Worm (Caenorhabditis elegans) whole organism, young adult: ENCODE data around the gene ifbp-1.
A peak's percentile ranks its signal among the peaks of the same experiment; 100 is the strongest.

Experiments
- B0261.1 ChIP-seq: sonication (generic microtip); optimal IDR thresholded peaks from 2 replicates; lab custom pipeline; 2016; ENCODE audit warnings: mild to moderate bottlenecking, missing genetic modification characterization, moderate library complexity, missing compliant biosample characterization
- F33H1.4 ChIP-seq: fragments of 200-800 bp; sonication (Bioruptor generic); IDR thresholded peaks from 2 replicates; pipeline ENCODE4 v1.3.6; 2022; ENCODE audit warnings: missing genetic modification reagents, missing genetic modification characterization, missing compliant biosample characterization
- F37B4.10 ChIP-seq: fragments of 200-800 bp; sonication (Bioruptor generic); IDR thresholded peaks from 2 replicates; pipeline ENCODE4 v1.3.6; 2022; ENCODE audit warnings: missing genetic modification characterization, missing compliant biosample characterization
- K11D2.4 ChIP-seq: fragments of 200-800 bp; sonication (Bioruptor generic); IDR thresholded peaks from 2 replicates; pipeline ENCODE4 v1.3.6; 2022; ENCODE audit warnings: missing genetic modification reagents, missing genetic modification characterization, missing compliant biosample characterization
- T07F8.4 ChIP-seq: sonication (generic microtip); optimal IDR thresholded peaks from 2 replicates; lab custom pipeline; 2016; ENCODE audit warnings: mild to moderate bottlenecking, missing genetic modification characterization, moderate library complexity, missing compliant biosample characterization
- T26A5.8 ChIP-seq: sonication (generic microtip); optimal IDR thresholded peaks from 2 replicates; lab custom pipeline; 2016; ENCODE audit warnings: missing genetic modification characterization, missing compliant biosample characterization
- Y79H2A.3 ChIP-seq: fragments of 200-800 bp; sonication (Bioruptor generic); conservative IDR thresholded peaks from 2 replicates; pipeline ENCODE4 v1.3.6; 2022; ENCODE audit warnings: missing genetic modification reagents, missing genetic modification characterization, missing compliant biosample characterization
- Y95B8A.8 ChIP-seq: fragments of 200-800 bp; sonication (Bioruptor generic); IDR thresholded peaks from 2 replicates; pipeline ENCODE4 v1.3.6; 2022; ENCODE audit warnings: missing genetic modification reagents, missing genetic modification characterization, missing compliant biosample characterization
- akir-1 ChIP-seq: fragments of 200-800 bp; sonication (Bioruptor generic); optimal IDR thresholded peaks from 2 replicates; lab custom pipeline; 2018; ENCODE audit warnings: mild to moderate bottlenecking, missing genetic modification characterization, moderate library complexity, missing compliant biosample characterization
- ama-1 ChIP-seq, 3 experiments: fragments of 150-350 bp in 1 of 3; sonication (generic microtip) in 2 of 3; optimal IDR thresholded peaks; 2 replicates each; lab custom pipeline; 2014 to 2018; ENCODE audit warnings: missing biosample characterization in 2 of 3, missing genetic modification characterization in 2 of 3, missing genetic modification reagents in 2 of 3
- aptf-2 ChIP-seq: fragments of 200-800 bp; sonication (Bioruptor generic); conservative IDR thresholded peaks from 2 replicates; pipeline ENCODE4 v1.3.6; 2022; ENCODE audit warnings: missing genetic modification reagents, missing genetic modification characterization, missing compliant biosample characterization
- aptf-3 ChIP-seq: fragments of 200-800 bp; sonication (Bioruptor generic); IDR thresholded peaks from 2 replicates; pipeline ENCODE4 v1.3.6; 2022; ENCODE audit warnings: missing genetic modification characterization, missing compliant biosample characterization
- attf-5 ChIP-seq: fragments of 200-800 bp; sonication (Bioruptor generic); optimal IDR thresholded peaks from 2 replicates; lab custom pipeline; 2018; ENCODE audit warnings: mild to moderate bottlenecking, missing genetic modification characterization, missing compliant biosample characterization
- ceh-100 ChIP-seq: fragments of 200-800 bp; sonication (Bioruptor generic); IDR thresholded peaks from 2 replicates; pipeline ENCODE4 v1.3.6; 2022; ENCODE audit warnings: missing genetic modification reagents, missing genetic modification characterization, missing compliant biosample characterization
- die-1 ChIP-seq: sonication (generic microtip); optimal IDR thresholded peaks from 2 replicates; lab custom pipeline; 2016; ENCODE audit warnings: missing genotype, mild to moderate bottlenecking, missing genetic modification characterization, missing compliant biosample characterization
- egl-18 ChIP-seq: fragments of 200-800 bp; sonication (Bioruptor generic); IDR thresholded peaks from 2 replicates; pipeline ENCODE4 v1.3.6; 2022; ENCODE audit warnings: missing genetic modification reagents, missing genetic modification characterization, missing compliant biosample characterization
- egrh-3 ChIP-seq: fragments of 200-800 bp; sonication (Bioruptor generic); IDR thresholded peaks from 2 replicates; pipeline ENCODE4 v1.3.6; 2022; ENCODE audit warnings: missing genetic modification reagents, missing genetic modification characterization, missing compliant biosample characterization
- ekl-4 ChIP-seq: fragments of 200-800 bp; sonication (Bioruptor generic); IDR thresholded peaks from 2 replicates; pipeline ENCODE4 v1.3.6; 2022; ENCODE audit warnings: missing genetic modification reagents, missing genetic modification characterization, missing compliant biosample characterization
- gei-17 ChIP-seq: fragments of 200-800 bp; sonication (Bioruptor generic); optimal IDR thresholded peaks from 2 replicates; lab custom pipeline; 2018; ENCODE audit warnings: mild to moderate bottlenecking, missing genetic modification characterization, missing compliant biosample characterization
- hrde-1 ChIP-seq: sonication (generic microtip); optimal IDR thresholded peaks from 2 replicates; lab custom pipeline; 2016; ENCODE audit warnings: missing genetic modification characterization, mild to moderate bottlenecking, missing compliant biosample characterization, moderate library complexity, missing genotype, missing genetic modification reagents, borderline replicate concordance
- lag-1 ChIP-seq: fragments of 200-800 bp; sonication (Bioruptor generic); IDR thresholded peaks from 2 replicates; pipeline ENCODE4 v1.3.6; 2022; ENCODE audit warnings: missing genetic modification reagents, missing genetic modification characterization, missing compliant biosample characterization
- lin-35 ChIP-seq, 3 experiments: fragments of 150-350 bp in 2 of 3; sonication (generic microtip) in 1 of 3; optimal IDR thresholded peaks; 2 replicates each; lab custom pipeline; 2014 to 2018; ENCODE audit warnings: missing biosample characterization in 3 of 3, missing genetic modification characterization in 3 of 3, missing genetic modification reagents in 3 of 3
- lsl-1 ChIP-seq: fragments of 200-800 bp; sonication (Bioruptor generic); optimal IDR thresholded peaks from 2 replicates; lab custom pipeline; 2018; ENCODE audit warnings: mild to moderate bottlenecking, missing genetic modification characterization, moderate library complexity, missing compliant biosample characterization
- lsy-27 ChIP-seq: sonication (generic microtip); optimal IDR thresholded peaks from 2 replicates; lab custom pipeline; 2017; ENCODE audit warnings: missing genetic modification characterization, mild to moderate bottlenecking, missing compliant biosample characterization, antibody characterized with exemption, missing genotype, borderline replicate concordance; ENCODE audit not compliant: insufficient read depth
- madf-8 ChIP-seq: fragments of 200-800 bp; sonication (Bioruptor generic); conservative IDR thresholded peaks from 2 replicates; pipeline ENCODE4 v1.3.6; 2022; ENCODE audit warnings: missing genetic modification reagents, missing genetic modification characterization, missing compliant biosample characterization
- mes-4 ChIP-seq: sonication (generic microtip); optimal IDR thresholded peaks from 2 replicates; lab custom pipeline; 2016; ENCODE audit warnings: missing genotype, missing genetic modification characterization, missing compliant biosample characterization
- nhr-27 ChIP-seq: fragments of 200-800 bp; sonication (Bioruptor generic); optimal IDR thresholded peaks from 2 replicates; lab custom pipeline; 2018; ENCODE audit warnings: mild to moderate bottlenecking, missing genetic modification characterization, moderate library complexity, missing compliant biosample characterization
- pbrm-1 ChIP-seq: fragments of 200-800 bp; sonication (Bioruptor generic); IDR thresholded peaks from 2 replicates; pipeline ENCODE4 v1.3.6; 2022; ENCODE audit warnings: missing genetic modification reagents, missing genetic modification characterization, missing compliant biosample characterization
- rcor-1 ChIP-seq: fragments of 200-800 bp; sonication (Bioruptor generic); IDR thresholded peaks from 2 replicates; pipeline ENCODE4 v1.3.6; 2022; ENCODE audit warnings: missing genetic modification reagents, missing genetic modification characterization, missing compliant biosample characterization
- rec-8 ChIP-seq, 2 experiments: sonication (generic microtip); optimal IDR thresholded peaks; 2 replicates each; lab custom pipeline; 2016; ENCODE audit warnings: mild to moderate bottlenecking in 2 of 2, missing genetic modification characterization in 2 of 2, missing genetic modification reagents in 2 of 2, missing genotype in 2 of 2, missing biosample characterization in 1 of 2, missing compliant biosample characterization in 1 of 2, moderate library complexity in 1 of 2
- rpc-1 ChIP-seq, 2 experiments: fragments of 150-350 bp in 1 of 2; sonication (generic microtip) in 1 of 2; optimal IDR thresholded peaks; 2 replicates each; lab custom pipeline; 2014 to 2018; ENCODE audit warnings: missing biosample characterization in 1 of 2, missing genetic modification characterization in 1 of 2, missing genetic modification reagents in 1 of 2, missing genotype in 1 of 2
- somi-1 ChIP-seq: fragments of 200-800 bp; sonication (Bioruptor generic); optimal IDR thresholded peaks from 2 replicates; lab custom pipeline; 2018; ENCODE audit warnings: mild to moderate bottlenecking, missing genetic modification characterization, missing compliant biosample characterization
- sptf-2 ChIP-seq: fragments of 200-800 bp; sonication (Bioruptor generic); optimal IDR thresholded peaks from 2 replicates; lab custom pipeline; 2018; ENCODE audit warnings: mild to moderate bottlenecking, missing genetic modification characterization, missing compliant biosample characterization
- tbx-9 ChIP-seq: sonication (generic microtip); optimal IDR thresholded peaks from 2 replicates; lab custom pipeline; 2016; ENCODE audit warnings: borderline replicate concordance, missing genetic modification characterization, inconsistent platforms, missing compliant biosample characterization
- tlf-1 ChIP-seq: fragments of 200-800 bp; sonication (Bioruptor generic); optimal IDR thresholded peaks from 2 replicates; lab custom pipeline; 2018; ENCODE audit warnings: mild to moderate bottlenecking, missing genetic modification characterization, missing compliant biosample characterization
- unc-130 ChIP-seq: sonication (generic microtip); optimal IDR thresholded peaks from 2 replicates; lab custom pipeline; 2016; ENCODE audit warnings: missing genetic modification reagents, missing genetic modification characterization, missing compliant biosample characterization
- unc-62 ChIP-seq: fragments of 150-350 bp; optimal IDR thresholded peaks from 2 replicates; lab custom pipeline; 2014; ENCODE audit warnings: missing biosample characterization, missing genetic modification reagents, missing genetic modification characterization
- ztf-22 ChIP-seq: fragments of 200-800 bp; sonication (Bioruptor generic); optimal IDR thresholded peaks from 2 replicates; lab custom pipeline; 2018; ENCODE audit warnings: mild to moderate bottlenecking, missing genetic modification characterization, moderate library complexity, missing compliant biosample characterization
- ztf-25 ChIP-seq: fragments of 200-800 bp; sonication (Bioruptor generic); IDR thresholded peaks from 2 replicates; pipeline ENCODE4 v1.3.6; 2022; ENCODE audit warnings: missing genetic modification reagents, missing genetic modification characterization, missing compliant biosample characterization

The ifbp-1 gene

DNA sequence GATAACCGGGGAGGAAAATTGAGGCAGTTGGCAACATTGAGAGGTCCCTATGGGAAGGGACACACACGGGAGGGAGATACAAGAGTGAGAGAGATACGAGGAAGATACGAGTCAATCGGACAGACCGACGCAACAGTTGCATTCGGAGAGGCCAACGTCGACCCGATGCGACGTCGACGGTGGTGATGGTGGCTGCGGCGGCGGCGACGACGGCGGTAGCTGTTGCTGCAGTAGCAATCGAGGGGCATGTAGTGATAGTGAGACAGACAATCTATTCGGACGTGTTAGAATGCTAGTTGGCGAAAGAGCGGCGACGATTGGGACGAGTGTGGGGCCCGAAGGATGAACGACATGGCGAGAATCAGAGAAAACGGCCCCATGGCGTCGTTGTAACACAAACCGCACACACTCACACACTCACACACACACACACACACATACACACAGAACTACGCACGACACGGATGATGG lies 13.3 kb upstream of the ifbp-1 start (continued):
- no peak for TF ChIP-seq ztf-22 (GFP tag; lab: Kevin White, UChicago)
- no peak for TF ChIP-seq ekl-4 (GFP tag; lab: Robert Waterston, UW)
- TF ChIP-seq Y79H2A.3 (GFP tag; lab: Robert Waterston, UW): no peak
- no peak for TF ChIP-seq B0261.1 (tag; lab: Kevin White, UChicago)
- TF ChIP-seq akir-1 (GFP tag; lab: Kevin White, UChicago): no peak
- no peak for TF ChIP-seq ceh-100 (GFP tag; lab: Robert Waterston, UW)
- TF ChIP-seq aptf-2 (GFP tag; lab: Robert Waterston, UW): no peak
- TF ChIP-seq madf-8 (GFP tag; lab: Robert Waterston, UW): no peak
- no peak for TF ChIP-seq rec-8 (tag; optimal IDR thresholded peaks at IDR 0.05; lab: Kevin White, UChicago)
- TF ChIP-seq lag-1 (GFP tag; lab: Robert Waterston, UW): no peak
- no peak for TF ChIP-seq tlf-1 (GFP tag; lab: Kevin White, UChicago)
- TF ChIP-seq T26A5.8 (tag; lab: Kevin White, UChicago): no peak
- no peak for TF ChIP-seq pbrm-1 (GFP tag; lab: Robert Waterston, UW)
- no peak for TF ChIP-seq T07F8.4
- no peak for TF ChIP-seq sptf-2
- TF ChIP-seq hrde-1 (tag; lab: Kevin White, UChicago): no peak
- TF ChIP-seq tbx-9 (tag; lab: Kevin White, UChicago): no peak
- TF ChIP-seq mes-4 (tag; lab: Kevin White, UChicago): no peak
- no peak for TF ChIP-seq unc-62 (GFP tag; lab: Kevin White, UChicago)
- TF ChIP-seq attf-5 (GFP tag; lab: Kevin White, UChicago): no peak
- no peak for TF ChIP-seq F33H1.4 (GFP tag; lab: Robert Waterston, UW)
- no peak for TF ChIP-seq aptf-3
- no peak for TF ChIP-seq egl-18 (GFP tag; lab: Robert Waterston, UW)
- TF ChIP-seq egrh-3 (GFP tag; lab: Robert Waterston, UW): peak; percentile 16; the same call in 1 of the 2 replicates
- no peak for TF ChIP-seq Y95B8A.8 (GFP tag; lab: Robert Waterston, UW)
- no peak for TF ChIP-seq gei-17 (GFP tag; lab: Kevin White, UChicago)
- TF ChIP-seq F37B4.10 (GFP tag; lab: Robert Waterston, UW): no peak
- TF ChIP-seq lsy-27: no peak
- no peak for TF ChIP-seq die-1
- no peak for TF ChIP-seq lsl-1

DNA sequence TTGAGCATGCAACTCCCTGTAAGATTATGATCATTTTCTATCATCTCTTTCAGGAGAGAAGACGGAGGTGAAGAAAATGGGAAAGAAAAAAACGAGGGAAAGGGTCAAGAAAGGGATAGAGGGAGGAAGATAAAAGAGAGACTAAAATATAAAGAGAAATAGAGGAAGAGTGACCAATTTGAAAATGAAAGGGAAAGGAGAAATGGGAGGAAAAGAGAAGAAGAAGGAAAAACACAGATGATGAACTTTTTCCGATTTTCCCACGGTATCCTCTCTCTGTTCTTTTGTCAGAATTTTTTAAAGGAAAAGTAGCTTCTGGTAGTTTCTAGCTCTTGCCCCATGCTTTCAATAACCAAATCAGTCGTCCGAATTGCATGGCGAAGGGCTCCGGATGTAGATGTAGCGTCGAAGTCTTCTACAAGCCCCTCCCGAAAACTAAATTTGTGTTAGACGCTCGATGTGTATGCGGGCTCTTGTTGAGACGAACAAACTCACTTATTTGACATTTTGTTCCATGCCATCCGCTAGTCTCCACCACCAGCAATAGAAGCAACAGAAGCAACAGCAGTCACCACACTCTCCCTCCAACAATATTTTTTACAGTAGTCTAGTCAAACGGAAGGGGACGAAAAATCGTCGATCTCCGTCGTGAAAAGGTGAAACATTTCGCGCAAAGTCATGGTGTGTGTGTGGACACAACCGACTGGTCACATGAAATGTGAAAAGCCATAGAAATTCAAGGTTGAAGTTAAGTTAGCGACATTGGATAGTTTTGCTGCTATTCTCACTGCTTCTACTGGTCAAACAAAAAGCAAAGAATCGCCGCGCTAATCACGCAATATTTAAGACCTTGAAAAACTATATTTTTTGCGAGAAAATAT lies 11.6 kb upstream of the ifbp-1 start, which contains the start of gene somi-1:
somi-1 (minus strand) TSS at position 18 of the 881 bp plus-strand sequence.
- TF ChIP-seq lin-35 (GFP tag; optimal IDR thresholded peaks at IDR 0.05; lab: Kevin White, UChicago) (no peak), ztf-25 (GFP tag; lab: Robert Waterston, UW) (0 out of 2 replicates have a peak, but pooled peaks have one; percentile 43), somi-1 (GFP tag; lab: Kevin White, UChicago) (peak; percentile 64), K11D2.4 (GFP tag; lab: Robert Waterston, UW) (no peak)

DNA sequence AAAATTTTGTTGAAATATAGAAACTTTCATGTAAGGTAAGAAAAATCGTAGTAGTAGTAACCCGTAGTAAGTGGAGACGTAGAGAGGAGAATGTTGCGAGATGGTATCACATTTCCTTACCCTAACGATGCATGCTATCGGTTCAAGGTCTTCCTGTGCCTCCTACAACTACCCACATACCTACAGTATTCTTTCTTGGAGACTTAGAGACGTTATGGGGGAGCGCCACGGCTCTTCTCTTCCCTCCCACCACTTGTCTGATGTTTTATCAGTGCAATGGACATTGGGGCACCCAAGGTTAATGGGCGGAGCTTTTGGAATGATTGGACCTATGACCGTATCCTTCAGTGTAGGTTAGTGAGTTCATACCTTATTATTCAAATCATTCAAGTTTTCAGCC lies 10.9 kb upstream of the ifbp-1 start:
- TF ChIP-seq ceh-100 (GFP tag; lab: Robert Waterston, UW) (no peak), F37B4.10 (GFP tag; lab: Robert Waterston, UW) (no peak), ama-1 (optimal IDR thresholded peaks at IDR 0.05; lab: Kevin White, UChicago) (no peak), ama-1 (GFP tag; optimal IDR thresholded peaks at IDR 0.05; lab: Kevin White, UChicago) (no peak), rcor-1 (GFP tag; lab: Robert Waterston, UW) (no peak), unc-130 (GFP tag; lab: Kevin White, UChicago) (no peak), egl-18 (GFP tag; lab: Robert Waterston, UW) (no peak), rpc-1 (optimal IDR thresholded peaks at IDR 0.05; lab: Kevin White, UChicago) (no peak), rpc-1 (tag; optimal IDR thresholded peaks at IDR 0.05; lab: Kevin White, UChicago) (no peak), nhr-27 (tag; lab: Kevin White, UChicago) (no peak)
